Worm (Caenorhabditis elegans) whole organism, late embryonic: Measurements from ENCODE around the gene apc-11.
A peak's percentile ranks its signal among the peaks of the same experiment; 100 is the strongest.

Experiments used
- C38D4.7 ChIP-seq: fragments of 200-800 bp; sonication (Bioruptor generic); optimal IDR thresholded peaks from 2 replicates; lab custom pipeline; 2018; ENCODE audit warnings: mild to moderate bottlenecking, missing genetic modification characterization, moderate library complexity, missing compliant biosample characterization
- F13H6.1 ChIP-seq: sonication (generic microtip); optimal IDR thresholded peaks from 2 replicates; lab custom pipeline; 2016; ENCODE audit warnings: missing genetic modification characterization, missing compliant biosample characterization
- K02D7.2 ChIP-seq: sonication (generic microtip); optimal IDR thresholded peaks from 2 replicates; lab custom pipeline; 2017; ENCODE audit warnings: mild to moderate bottlenecking, missing genetic modification characterization, missing compliant biosample characterization
- K09A11.1 ChIP-seq: sonication (generic microtip); optimal IDR thresholded peaks from 2 replicates; lab custom pipeline; 2017; ENCODE audit warnings: antibody characterized with exemption, mild to moderate bottlenecking, missing genetic modification characterization, missing compliant biosample characterization; ENCODE audit not compliant: insufficient read depth
- T23F11.4 ChIP-seq: fragments of 200-800 bp; sonication (Bioruptor generic); optimal IDR thresholded peaks from 2 replicates; lab custom pipeline; 2018; ENCODE audit warnings: mild to moderate bottlenecking, missing genetic modification characterization, missing compliant biosample characterization
- ama-1 ChIP-seq: fragments of 150-350 bp; optimal IDR thresholded peaks from 2 replicates; lab custom pipeline; 2014
- ceh-14 ChIP-seq: sonication (generic microtip); optimal IDR thresholded peaks from 2 replicates; lab custom pipeline; 2016; ENCODE audit warnings: missing genotype, missing genetic modification characterization, missing compliant biosample characterization
- ceh-19 ChIP-seq: fragments of 200-800 bp; sonication (Bioruptor generic); optimal IDR thresholded peaks from 2 replicates; lab custom pipeline; 2018; ENCODE audit warnings: mild to moderate bottlenecking, missing genetic modification characterization, missing compliant biosample characterization
- ceh-2 ChIP-seq: sonication (generic microtip); optimal IDR thresholded peaks from 2 replicates; lab custom pipeline; 2016; ENCODE audit warnings: missing genotype, missing genetic modification characterization, missing compliant biosample characterization
- ceh-31 ChIP-seq: sonication (generic microtip); optimal IDR thresholded peaks from 2 replicates; lab custom pipeline; 2016; ENCODE audit warnings: missing genetic modification characterization, missing compliant biosample characterization
- ceh-34 ChIP-seq: sonication (generic microtip); optimal IDR thresholded peaks from 2 replicates; lab custom pipeline; 2016; ENCODE audit warnings: mild to moderate bottlenecking, missing genetic modification characterization, missing compliant biosample characterization
- ceh-6 ChIP-seq: fragments of 200-800 bp; sonication (Bioruptor generic); optimal IDR thresholded peaks from 2 replicates; lab custom pipeline; 2018; ENCODE audit warnings: mild to moderate bottlenecking, missing genetic modification characterization, missing compliant biosample characterization
- ceh-9 ChIP-seq: sonication (generic microtip); optimal IDR thresholded peaks from 2 replicates; lab custom pipeline; 2016; ENCODE audit warnings: mild to moderate bottlenecking, missing genetic modification characterization, inconsistent platforms, missing compliant biosample characterization
- dmd-4 ChIP-seq: sonication (generic microtip); optimal IDR thresholded peaks from 2 replicates; lab custom pipeline; 2016; ENCODE audit warnings: borderline replicate concordance, missing genetic modification characterization, missing compliant biosample characterization
- fax-1 ChIP-seq: sonication (generic microtip); optimal IDR thresholded peaks from 2 replicates; lab custom pipeline; 2016; ENCODE audit warnings: missing genotype, missing genetic modification characterization, missing compliant biosample characterization
- fkh-10 ChIP-seq: fragments of 150-350 bp; optimal IDR thresholded peaks from 2 replicates; lab custom pipeline; 2014; ENCODE audit warnings: missing biosample characterization, missing genetic modification reagents, missing genetic modification characterization
- gmeb-2 ChIP-seq: sonication (generic microtip); optimal IDR thresholded peaks from 2 replicates; lab custom pipeline; 2016; ENCODE audit warnings: missing genetic modification characterization, inconsistent platforms, missing compliant biosample characterization
- hlh-8 ChIP-seq: sonication (generic microtip); optimal IDR thresholded peaks from 2 replicates; lab custom pipeline; 2016; ENCODE audit warnings: missing genotype, missing genetic modification characterization, missing compliant biosample characterization
- lin-11 ChIP-seq: fragments of 200-800 bp; sonication (Bioruptor generic); optimal IDR thresholded peaks from 2 replicates; lab custom pipeline; 2018; ENCODE audit warnings: mild to moderate bottlenecking, missing genetic modification characterization, missing compliant biosample characterization
- madf-2 ChIP-seq: sonication (generic microtip); optimal IDR thresholded peaks from 2 replicates; lab custom pipeline; 2017; ENCODE audit warnings: missing genetic modification characterization, missing compliant biosample characterization
- nfya-1 ChIP-seq: sonication (generic microtip); optimal IDR thresholded peaks from 2 replicates; lab custom pipeline; 2017; ENCODE audit warnings: missing genetic modification characterization, mild to moderate bottlenecking, missing compliant biosample characterization, antibody characterized with exemption, moderate library complexity
- nhr-11 ChIP-seq: fragments of 150-350 bp; optimal IDR thresholded peaks from 2 replicates; lab custom pipeline; 2014; ENCODE audit warnings: missing biosample characterization, missing genetic modification characterization
- npax-4 ChIP-seq: sonication (generic microtip); optimal IDR thresholded peaks from 2 replicates; lab custom pipeline; 2016; ENCODE audit warnings: missing genetic modification characterization, missing compliant biosample characterization
- odd-2 ChIP-seq: sonication (generic microtip); optimal IDR thresholded peaks from 2 replicates; lab custom pipeline; 2017; ENCODE audit warnings: antibody characterized with exemption, mild to moderate bottlenecking, missing genetic modification characterization, missing compliant biosample characterization
- pat-9 ChIP-seq: fragments of 200-800 bp; sonication (Bioruptor generic); optimal IDR thresholded peaks from 2 replicates; lab custom pipeline; 2018; ENCODE audit warnings: mild to moderate bottlenecking, missing genetic modification characterization, moderate library complexity, missing compliant biosample characterization
- pha-4 ChIP-seq: fragments of 150-350 bp; optimal IDR thresholded peaks from 2 replicates; lab custom pipeline; 2018; ENCODE audit warnings: missing biosample characterization, missing genetic modification reagents, missing genetic modification characterization
- ref-2 ChIP-seq: sonication (generic microtip); optimal IDR thresholded peaks from 2 replicates; lab custom pipeline; 2016; ENCODE audit warnings: missing genetic modification characterization, missing compliant biosample characterization
- sox-2 ChIP-seq: fragments of 200-800 bp; sonication (Bioruptor generic); IDR thresholded peaks from 2 replicates; pipeline ENCODE4 v1.3.6; 2022; ENCODE audit warnings: missing genetic modification reagents, missing genetic modification characterization, missing compliant biosample characterization
- tbx-2 ChIP-seq: sonication (generic microtip); optimal IDR thresholded peaks from 2 replicates; lab custom pipeline; 2016; ENCODE audit warnings: missing genetic modification characterization, missing compliant biosample characterization
- unc-3 ChIP-seq, 2 experiments: fragments of 200-800 bp in 1 of 2; sonication (Bioruptor generic) in 1 of 2; sonication (generic microtip) in 1 of 2; conservative IDR thresholded peaks in 1 of 2; optimal IDR thresholded peaks in 1 of 2; 2 replicates each; pipeline versions ENCODE4 v1.3.6 to Lab custom; 2016 to 2022; ENCODE audit warnings: missing compliant biosample characterization in 2 of 2, missing genetic modification characterization in 2 of 2, missing genetic modification reagents in 1 of 2
- unc-42 ChIP-seq: sonication (generic microtip); optimal IDR thresholded peaks from 2 replicates; lab custom pipeline; 2016; ENCODE audit warnings: missing genotype, missing genetic modification characterization, missing compliant biosample characterization
- zip-5 ChIP-seq: sonication (generic microtip); optimal IDR thresholded peaks from 2 replicates; lab custom pipeline; 2016; ENCODE audit warnings: missing genetic modification characterization, missing compliant biosample characterization

The apc-11 gene

ce11 chrIII:4626148-4626922 is 32.1 kb upstream of the apc-11 start:
- TF ChIP-seq ceh-2 (tag; lab: Kevin White, UChicago) (no peak), K02D7.2 (tag; lab: Kevin White, UChicago) (peak; percentile 46), ama-1 (lab: Kevin White, UChicago) (no peak), unc-42 (tag; lab: Kevin White, UChicago) (peak; percentile 2), gmeb-2 (tag; lab: Kevin White, UChicago) (peak; percentile 28), ref-2 (tag; lab: Kevin White, UChicago) (no peak), C38D4.7 (GFP tag; lab: Kevin White, UChicago) (peak; percentile 45), ceh-19 (GFP tag; lab: Kevin White, UChicago) (peak; percentile 61), ceh-6 (GFP tag; lab: Kevin White, UChicago) (peak; percentile 42)
- TF ChIP-seq, all 69 proteins: peak for 6

- TF ChIP-seq ama-1 (lab: Kevin White, UChicago) (no peak), unc-42 (tag; lab: Kevin White, UChicago) (peak; percentile 45)
These were observed 28.3 kb upstream of the apc-11 start, which contains the start of gene lron-5 for ce11 chrIII:4622375-4623130. TSS of gene lron-5 (plus strand) at chrIII:4623029.

ce11 chrIII:4616071-4616571 is 21.9 kb upstream of the apc-11 start, which contains the start of gene lips-3:
TSS of gene lips-3 (plus strand) at chrIII:4616528.
- peak; percentile 1 for TF ChIP-seq F13H6.1
- no peak for TF ChIP-seq odd-2 (tag; lab: Kevin White, UChicago)

- TF ChIP-seq K09A11.1 (no peak), tbx-2 (tag; lab: Kevin White, UChicago) (peak; percentile 49), nfya-1 (tag; lab: Kevin White, UChicago) (peak; percentile 54), pha-4 (no peak), ceh-31 (tag; lab: Kevin White, UChicago) (peak; percentile 67), pat-9 (tag; lab: Kevin White, UChicago) (no peak), unc-42 (tag; lab: Kevin White, UChicago) (peak; percentile 74), ceh-14 (tag; lab: Kevin White, UChicago) (no peak)
These were observed 18.2 kb upstream of the apc-11 start, which contains the start of gene sel-2 for ce11 chrIII:4612334-4612953. TSS of gene sel-2 (minus strand) at chrIII:4612384.

- no peak for TF ChIP-seq tbx-2 (tag; lab: Kevin White, UChicago)
- TF ChIP-seq nhr-11 (tag; lab: Kevin White, UChicago): no peak
- TF ChIP-seq ceh-34 (tag; lab: Kevin White, UChicago): no peak
- TF ChIP-seq npax-4 (tag; lab: Kevin White, UChicago): no peak
- TF ChIP-seq unc-3 (GFP tag; conservative IDR thresholded peaks at IDR 0.05; lab: Robert Waterston, UW): no peak
- no peak for TF ChIP-seq unc-3 (tag; optimal IDR thresholded peaks at IDR 0.05; lab: Kevin White, UChicago)
- no peak for TF ChIP-seq K09A11.1
- no peak for TF ChIP-seq fkh-10 (GFP tag; lab: Kevin White, UChicago)
- TF ChIP-seq hlh-8 (tag; lab: Kevin White, UChicago): no peak
- TF ChIP-seq dmd-4 (tag; lab: Kevin White, UChicago): no peak
- TF ChIP-seq lin-11: no peak
- no peak for TF ChIP-seq fax-1 (tag; lab: Kevin White, UChicago)
- no peak for TF ChIP-seq ceh-9 (tag; lab: Kevin White, UChicago)
- no peak for TF ChIP-seq ref-2 (tag; lab: Kevin White, UChicago)
- no peak for TF ChIP-seq sox-2
- TF ChIP-seq madf-2 (tag; lab: Kevin White, UChicago): no peak
- TF ChIP-seq T23F11.4 (GFP tag; lab: Kevin White, UChicago): no peak
- TF ChIP-seq gmeb-2 (tag; lab: Kevin White, UChicago): no peak
- TF ChIP-seq pha-4: no peak
- no peak for TF ChIP-seq ceh-2 (tag; lab: Kevin White, UChicago)
- TF ChIP-seq zip-5: no peak
These were observed 9.6 kb upstream of the apc-11 start for ce11 chrIII:4603837-4604236.
